Worm (Caenorhabditis elegans): Measurements from ENCODE around the gene ceh-58.

ce11 chrII:10360487-10360886 lies 8.9 kb downstream of the ceh-58 start, which contains the start of gene C07E3.4:
- no peak for TF ChIP-seq unc-62 (GFP tag; optimal IDR thresholded peaks at IDR 0.05)
- no peak for TF ChIP-seq nhr-77 (tag; optimal IDR thresholded peaks at IDR 0.05)
- TF ChIP-seq ztf-4 (tag; optimal IDR thresholded peaks at IDR 0.05), result no peak
- no peak for TF ChIP-seq pqm-1 (tag; optimal IDR thresholded peaks at IDR 0.05)
